Fruit fly (Drosophila melanogaster) whole organism, embryonic: Measurements from ENCODE around the gene PK1-R.

ENCODE experiments used
- Abd-B ChIP-seq: fragments of 200-800 bp; sonication (Bioruptor generic); optimal IDR thresholded peaks from 2 replicates; lab custom pipeline; 2018; ENCODE audit warnings: missing biosample characterization, mild to moderate bottlenecking, missing genetic modification characterization, moderate library complexity
- Asciz ChIP-seq: fragments of 200-800 bp; sonication (Bioruptor generic); optimal IDR thresholded peaks from 2 replicates; lab custom pipeline; 2017; ENCODE audit warnings: missing biosample characterization, mild to moderate bottlenecking, missing genetic modification characterization, missing genetic modification reagents
- Awh ChIP-seq: fragments of 200-800 bp; sonication (Bioruptor generic); IDR thresholded peaks from 2 replicates; pipeline ENCODE4, ENCODE4 v1.3.6; 2022; ENCODE audit warnings: missing biosample characterization, missing genetic modification characterization
- Bdp1 ChIP-seq: fragments of 200-800 bp; sonication (Bioruptor generic); optimal IDR thresholded peaks from 3 replicates; lab custom pipeline; 2016; ENCODE audit warnings: missing biosample characterization, missing genetic modification characterization
- CG10147 ChIP-seq: fragments of 200-800 bp; sonication (Bioruptor generic); optimal IDR thresholded peaks from 2 replicates; lab custom pipeline; 2019; ENCODE audit warnings: missing biosample characterization, mild to moderate bottlenecking, missing genetic modification characterization, moderate library complexity
- CG12071 ChIP-seq: fragments of 200-800 bp; sonication (Bioruptor generic); optimal IDR thresholded peaks from 3 replicates; lab custom pipeline; 2018; ENCODE audit warnings: missing biosample characterization, mild to moderate bottlenecking, missing genetic modification characterization
- CG12219 ChIP-seq: fragments of 200-800 bp; sonication (Bioruptor generic); optimal IDR thresholded peaks from 3 replicates; lab custom pipeline; 2018; ENCODE audit warnings: missing biosample characterization, mild to moderate bottlenecking, missing genetic modification characterization
- CG14014 ChIP-seq: fragments of 200-800 bp; sonication (Bioruptor generic); IDR thresholded peaks from 2 replicates; pipeline ENCODE4 v1.3.6; 2022; ENCODE audit warnings: missing biosample characterization, missing genetic modification characterization
- CG14965 ChIP-seq: fragments of 200-800 bp; sonication (Bioruptor generic); optimal IDR thresholded peaks from 2 replicates; lab custom pipeline; 2016; ENCODE audit warnings: missing biosample characterization, missing genetic modification characterization, borderline replicate concordance
- CG15514 ChIP-seq: fragments of 200-800 bp; sonication (Bioruptor generic); optimal IDR thresholded peaks from 3 replicates; lab custom pipeline; 2017; ENCODE audit warnings: missing biosample characterization, missing genetic modification characterization, mild to moderate bottlenecking, moderate library complexity, missing genetic modification reagents
- CG1603 ChIP-seq: fragments of 200-800 bp; sonication (Bioruptor generic); optimal IDR thresholded peaks from 2 replicates; lab custom pipeline; 2019; ENCODE audit warnings: missing biosample characterization, mild to moderate bottlenecking, missing genetic modification characterization, moderate library complexity
- CG31224 ChIP-seq: fragments of 200-800 bp; sonication (Bioruptor generic); IDR thresholded peaks from 2 replicates; pipeline ENCODE4 v1.3.6; 2022; ENCODE audit warnings: missing biosample characterization, missing genetic modification characterization
- CG31441 ChIP-seq: fragments of 200-800 bp; sonication (Bioruptor generic); IDR thresholded peaks from 2 replicates; pipeline ENCODE4 v1.3.6; 2022; ENCODE audit warnings: missing biosample characterization, missing genetic modification characterization
- CG33213 ChIP-seq: fragments of 200-800 bp; sonication (Bioruptor generic); optimal IDR thresholded peaks from 3 replicates; lab custom pipeline; 2016; ENCODE audit warnings: missing biosample characterization, missing genetic modification characterization
- CG34376 ChIP-seq: fragments of 200-800 bp; sonication (Bioruptor generic); optimal IDR thresholded peaks from 2 replicates; lab custom pipeline; 2018; ENCODE audit warnings: missing biosample characterization, mild to moderate bottlenecking, missing genetic modification characterization
- CG4404 ChIP-seq: fragments of 200-800 bp; sonication (Bioruptor generic); IDR thresholded peaks from 2 replicates; pipeline ENCODE4 v1.3.6; 2022; ENCODE audit warnings: missing biosample characterization, missing genetic modification characterization
- CG4707 ChIP-seq: fragments of 200-800 bp; sonication (Bioruptor generic); optimal IDR thresholded peaks from 2 replicates; lab custom pipeline; 2018; ENCODE audit warnings: missing biosample characterization, mild to moderate bottlenecking, missing genetic modification characterization, moderate library complexity
- CG6813 ChIP-seq: fragments of 200-800 bp; sonication (Bioruptor generic); optimal IDR thresholded peaks from 2 replicates; lab custom pipeline; 2017; ENCODE audit warnings: missing biosample characterization, missing genetic modification characterization, mild to moderate bottlenecking, moderate library complexity, missing genetic modification reagents
- CG7839 ChIP-seq: fragments of 200-800 bp; sonication (Bioruptor generic); optimal IDR thresholded peaks from 3 replicates; lab custom pipeline; 2018; ENCODE audit warnings: missing biosample characterization, mild to moderate bottlenecking, missing genetic modification characterization, moderate library complexity
- Doc2 ChIP-seq: fragments of 200-800 bp; sonication (Bioruptor generic); IDR thresholded peaks from 2 replicates; pipeline ENCODE4 v1.3.6; 2022; ENCODE audit warnings: missing biosample characterization, missing genetic modification characterization
- GATAe ChIP-seq: fragments of 200-800 bp; sonication (Bioruptor generic); conservative IDR thresholded peaks from 2 replicates; pipeline ENCODE4 v1.3.6; 2022; ENCODE audit warnings: missing biosample characterization, missing genetic modification characterization
- HLH54F ChIP-seq: fragments of 200-800 bp; sonication (Bioruptor generic); optimal IDR thresholded peaks from 3 replicates; lab custom pipeline; 2016; ENCODE audit warnings: missing biosample characterization, missing genetic modification characterization
- HmgD ChIP-seq: fragments of 200-800 bp; sonication (Bioruptor generic); optimal IDR thresholded peaks from 3 replicates; lab custom pipeline; 2016; ENCODE audit warnings: missing biosample characterization, missing genetic modification characterization
- Hmr ChIP-seq: fragments of 200-800 bp; sonication (Bioruptor generic); optimal IDR thresholded peaks from 3 replicates; lab custom pipeline; 2017; ENCODE audit warnings: mild to moderate bottlenecking, missing biosample characterization, missing genetic modification reagents, missing genetic modification characterization
- MBD-R2 ChIP-seq: fragments of 200-800 bp; sonication (Bioruptor generic); IDR thresholded peaks from 2 replicates; pipeline ENCODE4 v1.3.6; 2022; ENCODE audit warnings: missing biosample characterization, missing genetic modification characterization
- Nf-YB ChIP-seq: fragments of 200-800 bp; sonication (Bioruptor generic); optimal IDR thresholded peaks from 3 replicates; lab custom pipeline; 2019; ENCODE audit warnings: missing biosample characterization, mild to moderate bottlenecking, missing genetic modification characterization, moderate library complexity
- Optix ChIP-seq: fragments of 200-800 bp; sonication (Bioruptor generic); IDR thresholded peaks from 3 replicates; pipeline ENCODE4 v1.3.6; 2022; ENCODE audit warnings: missing biosample characterization, missing genetic modification characterization
- Poxn ChIP-seq: fragments of 200-800 bp; sonication (Bioruptor generic); IDR thresholded peaks from 2 replicates; pipeline ENCODE4 v1.3.6; 2022; ENCODE audit warnings: missing biosample characterization, missing genetic modification characterization
- Side ChIP-seq: fragments of 200-800 bp; sonication (Bioruptor generic); optimal IDR thresholded peaks from 2 replicates; lab custom pipeline; 2016; ENCODE audit warnings: missing biosample characterization, missing genetic modification characterization
- aop ChIP-seq: fragments of 200-800 bp; sonication (Bioruptor generic); IDR thresholded peaks from 2 replicates; pipeline ENCODE4 v1.3.6; 2022; ENCODE audit warnings: missing biosample characterization, missing genetic modification characterization
- cwo ChIP-seq: fragments of 200-800 bp; sonication (Bioruptor generic); optimal IDR thresholded peaks from 3 replicates; lab custom pipeline; 2017; ENCODE audit warnings: missing biosample characterization, missing genetic modification characterization, mild to moderate bottlenecking, moderate library complexity, missing genetic modification reagents
- dimm ChIP-seq: fragments of 200-800 bp; sonication (Bioruptor generic); IDR thresholded peaks from 2 replicates; pipeline ENCODE4 v1.3.6; 2022; ENCODE audit warnings: missing biosample characterization, missing genetic modification characterization
- dmrt11E ChIP-seq: fragments of 200-800 bp; sonication (Bioruptor generic); optimal IDR thresholded peaks from 3 replicates; lab custom pipeline; 2018; ENCODE audit warnings: missing biosample characterization, mild to moderate bottlenecking, missing genetic modification characterization, moderate library complexity
- en ChIP-seq: fragments of 200-800 bp; sonication (Bioruptor generic); optimal IDR thresholded peaks from 2 replicates; lab custom pipeline; 2016; ENCODE audit warnings: missing biosample characterization, missing genetic modification characterization
- eyg ChIP-seq: fragments of 200-800 bp; sonication (Bioruptor generic); optimal IDR thresholded peaks from 3 replicates; lab custom pipeline; 2016; ENCODE audit warnings: missing biosample characterization, missing genetic modification characterization
- fd64A ChIP-seq: fragments of 200-800 bp; sonication (Bioruptor generic); optimal IDR thresholded peaks from 3 replicates; lab custom pipeline; 2018; ENCODE audit warnings: missing biosample characterization, mild to moderate bottlenecking, missing genetic modification characterization
- gce ChIP-seq: fragments of 200-800 bp; sonication (Bioruptor generic); IDR thresholded peaks from 3 replicates; pipeline ENCODE4 v1.3.6; 2022; ENCODE audit warnings: missing biosample characterization, missing genetic modification characterization
- grau ChIP-seq: fragments of 200-800 bp; optimal IDR thresholded peaks from 3 replicates; lab custom pipeline; 2019; ENCODE audit warnings: missing biosample characterization, mild to moderate bottlenecking, missing genetic modification characterization, moderate library complexity
- jing ChIP-seq: fragments of 200-800 bp; sonication (Bioruptor generic); optimal IDR thresholded peaks from 2 replicates; lab custom pipeline; 2018; ENCODE audit warnings: missing biosample characterization, mild to moderate bottlenecking, missing genetic modification characterization
- lilli ChIP-seq: fragments of 200-800 bp; sonication (Bioruptor generic); optimal IDR thresholded peaks from 3 replicates; lab custom pipeline; 2016; ENCODE audit warnings: missing biosample characterization, missing genetic modification characterization
- lola ChIP-seq, 3 experiments: fragments of >200 bp in 2 of 3; fragments of 200-800 bp in 1 of 3; sonication (Bioruptor generic) in 1 of 3; optimal IDR thresholded peaks; 2 replicates each; lab custom pipeline; 2017 to 2019; ENCODE audit warnings: missing biosample characterization in 3 of 3, missing genetic modification characterization in 3 of 3, mild to moderate bottlenecking in 1 of 3, moderate library complexity in 1 of 3
- lov ChIP-seq, 2 experiments: fragments of 200-800 bp in 1 of 2; fragments of >200 bp in 1 of 2; sonication (Bioruptor generic) in 1 of 2; IDR thresholded peaks in 1 of 2; optimal IDR thresholded peaks in 1 of 2; 2 replicates in 1 of 2; 3 replicates in 1 of 2; pipeline versions ENCODE4 v1.3.6 to Lab custom; 2017 to 2022; ENCODE audit warnings: missing biosample characterization in 1 of 2, missing genetic modification characterization in 1 of 2
- psq ChIP-seq: fragments of 200-800 bp; sonication (Bioruptor generic); optimal IDR thresholded peaks from 2 replicates; lab custom pipeline; 2017; ENCODE audit warnings: missing biosample characterization, missing genetic modification characterization
- sc ChIP-seq, 3 experiments: fragments of >200 bp in 2 of 3; fragments of 200-800 bp in 1 of 3; sonication (Bioruptor generic) in 1 of 3; optimal IDR thresholded peaks; 2 replicates in 2 of 3; 3 replicates in 1 of 3; lab custom pipeline; 2017; ENCODE audit warnings: mild to moderate bottlenecking in 1 of 3, missing biosample characterization in 1 of 3, missing genetic modification characterization in 1 of 3, missing genetic modification reagents in 1 of 3
- sens-2 ChIP-seq: fragments of 200-800 bp; sonication (Bioruptor generic); IDR thresholded peaks from 2 replicates; pipeline ENCODE4 v1.3.6; 2022; ENCODE audit warnings: missing biosample characterization, missing genetic modification characterization
- slbo ChIP-seq: fragments of 200-800 bp; sonication (Bioruptor generic); IDR thresholded peaks from 2 replicates; pipeline ENCODE4 v1.3.6; 2022; ENCODE audit warnings: missing biosample characterization, missing genetic modification characterization
- slou ChIP-seq: fragments of 200-800 bp; sonication (Bioruptor generic); optimal IDR thresholded peaks from 3 replicates; lab custom pipeline; 2016; ENCODE audit warnings: missing biosample characterization, missing genetic modification characterization
- slp2 ChIP-seq: fragments of 200-800 bp; sonication (Bioruptor generic); optimal IDR thresholded peaks from 2 replicates; lab custom pipeline; 2016; ENCODE audit warnings: missing biosample characterization, missing genetic modification characterization
- tio ChIP-seq: fragments of 200-800 bp; sonication (Bioruptor generic); optimal IDR thresholded peaks from 2 replicates; lab custom pipeline; 2017; ENCODE audit warnings: missing biosample characterization, missing genetic modification characterization, inconsistent platforms
- tx ChIP-seq: fragments of 200-800 bp; sonication (Bioruptor generic); optimal IDR thresholded peaks from 2 replicates; lab custom pipeline; 2016; ENCODE audit warnings: missing biosample characterization, missing genetic modification characterization
- zfh2 ChIP-seq: fragments of 200-800 bp; sonication (Bioruptor generic); optimal IDR thresholded peaks from 2 replicates; lab custom pipeline; 2016; ENCODE audit warnings: missing biosample characterization, missing genetic modification characterization

PK1-R gene

DNA sequence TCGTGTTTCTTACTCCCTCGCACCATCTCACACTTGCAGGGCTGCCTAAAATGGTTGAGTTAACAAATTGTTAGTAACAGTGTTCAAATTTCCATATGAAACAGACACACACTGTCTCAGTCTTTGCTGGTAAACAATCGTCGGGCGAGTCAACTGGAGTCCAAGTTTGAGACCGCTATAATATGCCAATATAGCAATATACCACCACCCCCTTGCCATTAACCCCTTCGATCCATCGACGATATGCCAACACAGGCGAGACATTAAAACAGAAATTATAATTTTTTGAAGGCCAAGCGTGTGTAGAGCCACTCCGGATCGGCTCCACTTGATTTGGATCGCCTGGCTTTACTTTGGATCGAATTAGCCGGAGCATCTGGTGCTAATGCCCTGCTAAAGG, 48.8 kb downstream of the PK1-R start (continued):
- no peak for TF ChIP-seq lilli (GFP tag; lab: Kevin White, UChicago)
- no peak for TF ChIP-seq grau
- no peak for TF ChIP-seq Awh (GFP tag; lab: Robert Waterston, UW)
- no peak for TF ChIP-seq HLH54F (GFP tag; lab: Kevin White, UChicago)
- TF ChIP-seq jing (GFP tag; lab: Kevin White, UChicago), result no peak
- no peak for TF ChIP-seq lov (optimal IDR thresholded peaks at IDR 0.05; lab: Kevin White, UChicago)
- TF ChIP-seq lov (GFP tag; IDR thresholded peaks at IDR 0.05; lab: Robert Waterston, UW), result no peak
- no peak for TF ChIP-seq lola (GFP tag; optimal IDR thresholded peaks at IDR 0.05; lab: Kevin White, UChicago)
- no peak for TF ChIP-seq aop (GFP tag; lab: Robert Waterston, UW)
- no peak for TF ChIP-seq CG31224 (GFP tag; lab: Robert Waterston, UW)
- no peak for TF ChIP-seq zfh2 (GFP tag; lab: Kevin White, UChicago)
- TF ChIP-seq Side, result no peak
- TF ChIP-seq CG4707 (GFP tag; lab: Kevin White, UChicago), result no peak
- TF ChIP-seq CG6813 (GFP tag; lab: Kevin White, UChicago), result no peak
- TF ChIP-seq Optix (GFP tag; lab: Robert Waterston, UW), result no peak
- TF ChIP-seq CG10147 (GFP tag; lab: Kevin White, UChicago), result no peak
- no peak for TF ChIP-seq CG12071 (GFP tag; lab: Kevin White, UChicago)
- no peak for TF ChIP-seq slou (GFP tag; lab: Kevin White, UChicago)
- no peak for TF ChIP-seq tx (GFP tag; lab: Kevin White, UChicago)
- no peak for TF ChIP-seq dmrt11E (tag; lab: Kevin White, UChicago)
- no peak for TF ChIP-seq Hmr (GFP tag; lab: Kevin White, UChicago)
- no peak for TF ChIP-seq CG14014
- TF ChIP-seq gce, result no peak
- TF ChIP-seq CG15514 (GFP tag; lab: Kevin White, UChicago), result no peak
- TF ChIP-seq fd64A (GFP tag; lab: Kevin White, UChicago), result no peak
- TF ChIP-seq psq (GFP tag; lab: Kevin White, UChicago), result no peak
- TF ChIP-seq slp2, result no peak
- no peak for TF ChIP-seq CG1603 (tag; lab: Kevin White, UChicago)
- TF ChIP-seq Nf-YB (GFP tag; lab: Kevin White, UChicago), result no peak
- no peak for TF ChIP-seq sens-2
- no peak for TF ChIP-seq CG12219 (GFP tag; lab: Kevin White, UChicago)
- no peak for TF ChIP-seq Doc2 (GFP tag; lab: Robert Waterston, UW)
- no peak for TF ChIP-seq en (GFP tag; lab: Kevin White, UChicago)
- TF ChIP-seq slbo (GFP tag; lab: Robert Waterston, UW), result no peak
- TF ChIP-seq CG4404 (GFP tag; lab: Robert Waterston, UW), result no peak
- no peak for TF ChIP-seq Bdp1 (GFP tag; lab: Kevin White, UChicago)
- no peak for TF ChIP-seq Abd-B
- no peak for TF ChIP-seq eyg (GFP tag; lab: Kevin White, UChicago)
- TF ChIP-seq HmgD (GFP tag; lab: Kevin White, UChicago), result no peak
- TF ChIP-seq MBD-R2 (GFP tag; lab: Robert Waterston, UW), result peak; percentile 14; the same call in 1 of the 2 replicates
- TF ChIP-seq CG33213 (GFP tag; lab: Kevin White, UChicago), result no peak
- TF ChIP-seq CG14965 (GFP tag; lab: Kevin White, UChicago), result no peak
- TF ChIP-seq Poxn, result no peak
- no peak for TF ChIP-seq CG7839 (tag; lab: Kevin White, UChicago)
- no peak for TF ChIP-seq Asciz (GFP tag; lab: Kevin White, UChicago)
- TF ChIP-seq sc (optimal IDR thresholded peaks at IDR 0.05; lab: Kevin White, UChicago), result no peak
- no peak for TF ChIP-seq sc (GFP tag; optimal IDR thresholded peaks at IDR 0.05; lab: Kevin White, UChicago)
- TF ChIP-seq dimm (GFP tag; lab: Robert Waterston, UW), result no peak
- peak; percentile 33 for TF ChIP-seq cwo (GFP tag; lab: Kevin White, UChicago)
- no peak for TF ChIP-seq CG31441 (GFP tag; lab: Robert Waterston, UW)
- TF ChIP-seq tio (GFP tag; lab: Kevin White, UChicago), result no peak
- no peak for TF ChIP-seq GATAe (GFP tag; lab: Robert Waterston, UW)
- no peak for TF ChIP-seq CG34376
